Fruit fly (Drosophila melanogaster): ENCODE measurements around the gene tim.

DNA sequence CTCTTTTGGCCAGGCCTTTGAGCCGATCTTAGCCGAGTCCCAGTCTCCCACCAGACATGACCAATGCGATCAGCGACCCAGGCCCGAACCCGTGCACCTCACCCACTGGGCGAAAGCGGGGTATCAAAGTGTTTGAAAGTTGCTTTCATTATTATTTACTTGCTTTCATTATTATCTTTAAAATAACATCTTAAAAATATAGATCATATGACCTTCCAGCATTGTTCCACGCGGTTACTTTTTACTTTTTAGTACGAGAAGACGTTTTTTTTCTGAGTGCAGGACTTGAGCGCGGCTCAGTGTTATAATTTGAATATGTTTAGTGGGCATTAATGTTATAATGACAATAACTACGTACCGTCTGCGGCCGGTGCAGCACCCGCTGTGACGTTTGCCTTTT is 35.1 kb upstream of the tim start:
- TF ChIP-seq CG13204 (GFP tag; optimal IDR thresholded peaks at IDR 0.05), result no peak
- TF ChIP-seq EcR (GFP tag; optimal IDR thresholded peaks at IDR 0.05), result no peak
- TF ChIP-seq fd96Ca (GFP tag; IDR thresholded peaks at IDR 0.05), result no peak
- no peak for TF ChIP-seq CG8301 (tag; optimal IDR thresholded peaks at IDR 0.05)
